Worm (Caenorhabditis elegans): ENCODE data around the gene str-246.

The str-246 gene

ce11 chrIII:11091651-11092278, 14.3 kb downstream of the str-246 start:
- TF ChIP-seq zip-8 (tag; optimal IDR thresholded peaks at IDR 0.05), result no peak
- no peak for TF ChIP-seq blmp-1 (tag; optimal IDR thresholded peaks at IDR 0.05)
- TF ChIP-seq nhr-76 (tag; optimal IDR thresholded peaks at IDR 0.05), result no peak
- TF ChIP-seq ceh-39 (tag; optimal IDR thresholded peaks at IDR 0.05), result no peak
- TF ChIP-seq nhr-2 (tag; optimal IDR thresholded peaks at IDR 0.05), result no peak
- no peak for TF ChIP-seq ceh-43 (GFP tag; optimal IDR thresholded peaks at IDR 0.05)
- peak; percentile 34 for TF ChIP-seq bed-3 (GFP tag; optimal IDR thresholded peaks at IDR 0.05)
- no peak for TF ChIP-seq nhr-237 (tag; optimal IDR thresholded peaks at IDR 0.05)
- TF ChIP-seq mab-5 (tag; optimal IDR thresholded peaks at IDR 0.05), result no peak
- TF ChIP-seq sem-2 (GFP tag; optimal IDR thresholded peaks at IDR 0.05), result no peak
- peak; percentile 67 for TF ChIP-seq lin-32 (GFP tag; optimal IDR thresholded peaks at IDR 0.05)
- TF ChIP-seq unc-120 (tag; optimal IDR thresholded peaks at IDR 0.05; ENCODE audit: poor library complexity, severe bottlenecking), result no peak
- TF ChIP-seq cnd-1 (tag; optimal IDR thresholded peaks at IDR 0.05), result peak; percentile 43
- no peak for TF ChIP-seq nhr-12 (tag; optimal IDR thresholded peaks at IDR 0.05)
- TF ChIP-seq hlh-1 (tag; optimal IDR thresholded peaks at IDR 0.05), result no peak
- peak; percentile 78 for TF ChIP-seq sptf-1 (tag; optimal IDR thresholded peaks at IDR 0.05)
- TF ChIP-seq tbx-8 (GFP tag; optimal IDR thresholded peaks at IDR 0.05), result no peak
- no peak for TF ChIP-seq lsy-2 (tag; optimal IDR thresholded peaks at IDR 0.05)
- peak; percentile 6 for TF ChIP-seq M03D4.4 (tag; optimal IDR thresholded peaks at IDR 0.05)
- no peak for TF ChIP-seq nhr-28 (tag; optimal IDR thresholded peaks at IDR 0.05)
- TF ChIP-seq drap-1 (GFP tag; optimal IDR thresholded peaks at IDR 0.05), result no peak
- TF ChIP-seq mls-2 (tag; optimal IDR thresholded peaks at IDR 0.05), result no peak
- TF ChIP-seq flh-1 (GFP tag; optimal IDR thresholded peaks at IDR 0.05), result no peak

- peak; percentile 46 for TF ChIP-seq cnd-1 (tag; optimal IDR thresholded peaks at IDR 0.05)
- peak; percentile 18 for TF ChIP-seq mls-2 (tag; optimal IDR thresholded peaks at IDR 0.05)
- no peak for TF ChIP-seq mab-5 (tag; optimal IDR thresholded peaks at IDR 0.05)
- no peak for TF ChIP-seq ceh-43 (GFP tag; optimal IDR thresholded peaks at IDR 0.05)
- peak; percentile 56 for TF ChIP-seq sptf-1 (tag; optimal IDR thresholded peaks at IDR 0.05)
These were observed 16.0 kb downstream of the str-246 start for ce11 chrIII:11093489-11093888.

ce11 chrIII:11095687-11096086, 18.2 kb downstream of the str-246 start:
- TF ChIP-seq lin-13 (tag; optimal IDR thresholded peaks at IDR 0.05), result no peak
- no peak for TF ChIP-seq ham-2 (GFP tag; optimal IDR thresholded peaks at IDR 0.05)

- no peak for TF ChIP-seq unc-39 (tag; optimal IDR thresholded peaks at IDR 0.05)
- TF ChIP-seq lin-13 (tag; optimal IDR thresholded peaks at IDR 0.05), result no peak
- no peak for TF ChIP-seq mab-5 (tag; optimal IDR thresholded peaks at IDR 0.05)
- no peak for TF ChIP-seq drap-1 (GFP tag; optimal IDR thresholded peaks at IDR 0.05)
- no peak for TF ChIP-seq flh-1 (GFP tag; optimal IDR thresholded peaks at IDR 0.05)
- no peak for TF ChIP-seq elt-3 (tag; optimal IDR thresholded peaks at IDR 0.05)
- no peak for TF ChIP-seq bed-3 (GFP tag; optimal IDR thresholded peaks at IDR 0.05)
- TF ChIP-seq ceh-39 (tag; optimal IDR thresholded peaks at IDR 0.05), result no peak
- no peak for TF ChIP-seq hlh-1 (tag; optimal IDR thresholded peaks at IDR 0.05)
- TF ChIP-seq sptf-1 (tag; optimal IDR thresholded peaks at IDR 0.05), result no peak
- TF ChIP-seq unc-62 (GFP tag; optimal IDR thresholded peaks at IDR 0.05), result no peak
- no peak for TF ChIP-seq ces-1 (GFP tag; optimal IDR thresholded peaks at IDR 0.05)
- no peak for TF ChIP-seq unc-120 (tag; optimal IDR thresholded peaks at IDR 0.05; ENCODE audit: poor library complexity, severe bottlenecking)
- TF ChIP-seq nhr-2 (tag; optimal IDR thresholded peaks at IDR 0.05), result no peak
- no peak for TF ChIP-seq zip-8 (tag; optimal IDR thresholded peaks at IDR 0.05)
- TF ChIP-seq nhr-12 (tag; optimal IDR thresholded peaks at IDR 0.05), result no peak
- TF ChIP-seq lin-32 (GFP tag; optimal IDR thresholded peaks at IDR 0.05), result no peak
- no peak for TF ChIP-seq pha-4 (tag; optimal IDR thresholded peaks at IDR 0.05)
These were observed 22.4 kb downstream of the str-246 start, which contains the start of gene hmt-1 for ce11 chrIII:11099864-11100263. TSS of gene hmt-1 (minus strand) at chrIII:11099964.

ce11 chrIII:11101246-11101645, 23.7 kb downstream of the str-246 start:
- no peak for TF ChIP-seq pha-4 (tag; optimal IDR thresholded peaks at IDR 0.05)
- no peak for TF ChIP-seq mep-1 (tag; optimal IDR thresholded peaks at IDR 0.05)
- no peak for TF ChIP-seq ceh-83 (GFP tag; optimal IDR thresholded peaks at IDR 0.05)
- no peak for TF ChIP-seq sptf-1 (tag; optimal IDR thresholded peaks at IDR 0.05)
- TF ChIP-seq lsy-2 (tag; optimal IDR thresholded peaks at IDR 0.05), result no peak
- no peak for TF ChIP-seq snpc-4 (tag; optimal IDR thresholded peaks at IDR 0.05)
- no peak for TF ChIP-seq drap-1 (GFP tag; optimal IDR thresholded peaks at IDR 0.05)
- TF ChIP-seq ham-2 (GFP tag; optimal IDR thresholded peaks at IDR 0.05), result no peak
- no peak for TF ChIP-seq ceh-43 (GFP tag; optimal IDR thresholded peaks at IDR 0.05)
